Worm (Caenorhabditis elegans): ENCODE results near the gene tmem-231.

tmem-231 gene

DNA sequence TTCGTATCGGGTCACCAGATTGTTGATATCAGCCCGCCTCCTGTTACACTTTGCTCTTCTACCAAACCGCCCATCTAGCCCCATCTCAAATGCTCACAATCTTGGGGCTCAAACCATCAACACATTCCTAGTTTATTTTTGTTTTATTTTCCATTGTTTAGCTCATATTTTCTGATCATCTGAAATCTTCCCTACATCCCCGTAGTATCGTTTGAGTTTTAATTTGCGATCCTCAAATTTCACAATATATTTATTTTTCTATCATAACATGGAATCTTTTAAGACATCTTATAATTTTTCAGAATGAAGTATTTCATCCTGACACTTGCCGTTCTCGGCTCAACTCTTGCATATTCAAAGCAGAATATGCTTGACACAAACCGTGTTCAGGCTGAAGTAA lies 50.3 kb downstream of the tmem-231 start, which contains the start of gene spp-10:
Gene spp-10 (plus strand): TSS at position 301 of the 400 bp plus-strand sequence.
- TF ChIP-seq let-526 (GFP tag; IDR thresholded peaks at IDR 0.05) (no peak), F57A8.1 (GFP tag; optimal IDR thresholded peaks at IDR 0.05) (no peak), bed-1 (GFP tag; IDR thresholded peaks at IDR 0.05) (no peak)

Measured in whole organism, young adult.